Fruit fly (Drosophila melanogaster) whole organism, wandering third instar larva: ENCODE measurements around the gene fy.

Experiments
- CG32264 ChIP-seq: fragments of 200-800 bp; sonication (Bioruptor generic); optimal IDR thresholded peaks from 2 replicates; lab custom pipeline; 2016; ENCODE audit warnings: missing biosample characterization, missing genetic modification characterization
- Dif ChIP-seq: fragments of 200-275, 200-300 bp; sonication (Bioruptor generic); optimal IDR thresholded peaks from 2 replicates; lab custom pipeline; 2018; ENCODE audit warnings: missing biosample characterization, missing genetic modification characterization; ENCODE audit not compliant: partially characterized antibody
- Myc ChIP-seq: fragments of >200 bp; optimal IDR thresholded peaks from 2 replicates; lab custom pipeline; 2017
- Sp1 ChIP-seq: fragments of 200-800 bp; sonication (Bioruptor generic); optimal IDR thresholded peaks from 3 replicates; lab custom pipeline; 2019; ENCODE audit warnings: missing biosample characterization, mild to moderate bottlenecking, missing genetic modification characterization, moderate library complexity
- rgr ChIP-seq: fragments of 200-800 bp; sonication (Bioruptor generic); optimal IDR thresholded peaks from 3 replicates; lab custom pipeline; 2016; ENCODE audit warnings: missing biosample characterization, mild to moderate bottlenecking, missing genetic modification characterization
- sage ChIP-seq: fragments of 200-800 bp; sonication (Bioruptor generic); optimal IDR thresholded peaks from 2 replicates; lab custom pipeline; 2016; ENCODE audit warnings: missing biosample characterization, mild to moderate bottlenecking, missing genetic modification characterization
- usp ChIP-seq: fragments of >200 bp; optimal IDR thresholded peaks from 2 replicates; lab custom pipeline; 2017; ENCODE audit warnings: missing biosample characterization, missing genetic modification characterization

dm6 chr2L:8381508-8382036 lies 21.5 kb downstream of the fy start, which contains the start of gene AlaRS:
- TF ChIP-seq sage (GFP tag; lab: Kevin White, UChicago): peak; percentile 70
- TF ChIP-seq Dif (GFP tag; lab: Kevin White, UChicago): no peak
- peak; percentile 56 for TF ChIP-seq Sp1 (GFP tag; lab: Kevin White, UChicago)
- TF ChIP-seq rgr: peak; percentile 69
- TF ChIP-seq CG32264: no peak
- TF ChIP-seq usp (GFP tag; lab: Kevin White, UChicago): no peak
- TF ChIP-seq Myc (lab: Kevin White, UChicago): no peak
